Fruit fly (Drosophila melanogaster) whole organism, pupa: ENCODE results near the gene Vps15.

ENCODE experiments used
- CG10348 ChIP-seq: fragments of 200-800 bp; sonication (Bioruptor generic); IDR thresholded peaks from 2 replicates; pipeline ENCODE4 v1.3.6; 2022; ENCODE audit warnings: missing biosample characterization, missing genetic modification characterization
- CG12605 ChIP-seq: fragments of 200-800 bp; sonication (Bioruptor generic); IDR thresholded peaks from 2 replicates; pipeline ENCODE4 v1.3.6; 2022; ENCODE audit warnings: missing biosample characterization, missing genetic modification characterization
- CG13204 ChIP-seq: fragments of 200-800 bp; sonication (Bioruptor generic); optimal IDR thresholded peaks from 2 replicates; lab custom pipeline; 2018; ENCODE audit warnings: missing biosample characterization, mild to moderate bottlenecking, missing genetic modification characterization, moderate library complexity
- CG14655 ChIP-seq: fragments of 200-800 bp; sonication (Bioruptor generic); optimal IDR thresholded peaks from 3 replicates; lab custom pipeline; 2017; ENCODE audit warnings: mild to moderate bottlenecking, missing biosample characterization, missing genetic modification reagents, missing genetic modification characterization
- CG15710 ChIP-seq: fragments of 200-800 bp; sonication (Bioruptor generic); optimal IDR thresholded peaks from 2 replicates; lab custom pipeline; 2018; ENCODE audit warnings: missing biosample characterization, mild to moderate bottlenecking, missing genetic modification characterization, moderate library complexity
- CG17806 ChIP-seq: fragments of 200-800 bp; sonication (Bioruptor generic); optimal IDR thresholded peaks from 2 replicates; lab custom pipeline; 2018; ENCODE audit warnings: missing biosample characterization, mild to moderate bottlenecking, missing genetic modification characterization, moderate library complexity
- CG32121 ChIP-seq: fragments of 200-800 bp; sonication (Bioruptor generic); IDR thresholded peaks from 2 replicates; pipeline ENCODE4 v1.3.6; 2022; ENCODE audit warnings: missing biosample characterization, missing genetic modification characterization
- CG34367 ChIP-seq: fragments of 200-800 bp; sonication (Bioruptor generic); optimal IDR thresholded peaks from 2 replicates; lab custom pipeline; 2018; ENCODE audit warnings: missing biosample characterization, mild to moderate bottlenecking, missing genetic modification characterization
- CG4496 ChIP-seq: fragments of 200-800 bp; sonication (Bioruptor generic); IDR thresholded peaks from 3 replicates; pipeline ENCODE4 v1.3.6; 2022; ENCODE audit warnings: missing biosample characterization, missing genetic modification characterization
- CG8159 ChIP-seq: fragments of 200-800 bp; sonication (Bioruptor generic); optimal IDR thresholded peaks from 3 replicates; lab custom pipeline; 2018; ENCODE audit warnings: missing biosample characterization, mild to moderate bottlenecking, missing genetic modification characterization, moderate library complexity
- CG8301 ChIP-seq: fragments of 200-800 bp; sonication (Bioruptor generic); optimal IDR thresholded peaks from 2 replicates; lab custom pipeline; 2018; ENCODE audit warnings: missing biosample characterization, mild to moderate bottlenecking, missing genetic modification characterization
- CG9948 ChIP-seq: fragments of 200-800 bp; sonication (Bioruptor generic); optimal IDR thresholded peaks from 2 replicates; lab custom pipeline; 2018; ENCODE audit warnings: missing biosample characterization, mild to moderate bottlenecking, missing genetic modification characterization, moderate library complexity
- D1 ChIP-seq: fragments of 200-800 bp; sonication (Bioruptor generic); optimal IDR thresholded peaks from 2 replicates; lab custom pipeline; 2018; ENCODE audit warnings: missing biosample characterization, mild to moderate bottlenecking, missing genetic modification characterization, moderate library complexity
- EcR ChIP-seq: fragments of 200-800 bp; sonication (Bioruptor generic); optimal IDR thresholded peaks from 3 replicates; lab custom pipeline; 2019; ENCODE audit warnings: missing biosample characterization, missing genetic modification characterization, mild to moderate bottlenecking, moderate library complexity, missing genetic modification reagents
- Ets98B ChIP-seq: fragments of 200-800 bp; sonication (Bioruptor generic); IDR thresholded peaks from 2 replicates; pipeline ENCODE4 v1.3.6; 2022; ENCODE audit warnings: missing biosample characterization, missing genetic modification characterization
- Pif1A ChIP-seq: fragments of 200-800 bp; sonication (Bioruptor generic); optimal IDR thresholded peaks from 3 replicates; lab custom pipeline; 2016; ENCODE audit warnings: missing biosample characterization, missing genetic modification characterization
- Pif1B ChIP-seq: fragments of 200-800 bp; sonication (Bioruptor generic); optimal IDR thresholded peaks from 3 replicates; lab custom pipeline; 2016; ENCODE audit warnings: missing biosample characterization, missing genetic modification characterization
- Snoo ChIP-seq: fragments of 200-800 bp; sonication (Bioruptor generic); optimal IDR thresholded peaks from 3 replicates; lab custom pipeline; 2017; ENCODE audit warnings: missing biosample characterization, mild to moderate bottlenecking, missing genetic modification characterization, inconsistent platforms
- fd96Ca ChIP-seq: fragments of 200-800 bp; sonication (Bioruptor generic); IDR thresholded peaks from 3 replicates; pipeline ENCODE4 v1.3.6; 2022; ENCODE audit warnings: missing biosample characterization, missing genetic modification characterization
- gl ChIP-seq: fragments of 200-800 bp; sonication (Bioruptor generic); optimal IDR thresholded peaks from 2 replicates; lab custom pipeline; 2018; ENCODE audit warnings: missing biosample characterization, mild to moderate bottlenecking, missing genetic modification characterization
- rn ChIP-seq: fragments of 200-800 bp; sonication (Bioruptor generic); IDR thresholded peaks from 2 replicates; pipeline ENCODE4 v1.3.6; 2022; ENCODE audit warnings: missing biosample characterization, missing genetic modification characterization

Gene Vps15

DNA sequence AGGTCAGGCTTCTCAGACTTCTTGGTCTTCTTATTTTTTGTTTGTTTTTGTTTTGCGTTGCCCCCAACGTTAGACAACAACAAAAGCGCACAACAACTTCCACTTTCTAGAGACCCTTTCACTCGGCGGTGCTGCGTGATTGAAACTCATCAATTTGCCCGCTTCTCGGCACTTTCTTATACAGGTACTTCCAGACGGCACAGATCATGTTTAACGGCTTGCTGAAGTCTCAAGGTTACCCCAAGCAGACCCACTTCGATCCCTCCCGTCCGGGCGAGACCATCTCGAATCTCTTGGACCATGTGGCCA is 4.0 kb upstream of the Vps15 start:
- TF ChIP-seq CG8301 (no peak), CG12605 (GFP tag; lab: Robert Waterston, UW) (no peak), CG10348 (GFP tag; lab: Robert Waterston, UW) (no peak)

DNA sequence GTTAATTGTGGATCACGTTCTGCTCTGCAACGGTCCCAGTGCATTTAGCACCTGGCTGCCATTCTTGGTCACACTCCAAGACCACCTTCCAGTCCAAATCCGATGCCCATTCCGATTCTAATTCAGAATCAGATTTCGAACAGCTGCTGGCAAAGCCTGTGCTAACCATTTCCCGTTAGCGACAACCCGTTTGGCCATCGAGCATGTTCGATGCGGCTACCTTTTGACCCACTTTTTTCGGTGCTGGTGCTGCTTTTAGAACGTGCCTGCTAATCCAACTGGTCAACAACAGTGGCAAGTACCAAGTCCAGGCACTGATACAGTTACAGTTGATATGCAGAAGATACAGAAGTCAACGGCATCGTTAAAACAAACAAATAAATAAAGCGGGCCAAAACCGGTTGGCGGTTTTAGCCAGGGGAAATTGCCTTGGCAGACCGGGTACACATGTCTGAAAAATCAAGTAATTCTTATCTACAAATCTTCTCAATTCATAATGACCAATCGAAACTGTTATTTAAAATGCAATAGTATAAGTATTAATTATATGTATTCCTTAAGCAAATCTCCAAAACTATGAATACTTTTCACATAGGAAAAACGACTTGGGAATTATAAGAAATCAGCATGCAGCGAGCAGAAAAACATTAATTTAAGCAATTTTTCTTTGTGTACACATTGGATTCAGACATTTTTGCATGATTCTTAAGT is 3.5 kb upstream of the Vps15 start:
- TF ChIP-seq rn (GFP tag; lab: Robert Waterston, UW), result no peak
- peak; percentile 11 for TF ChIP-seq CG17806
- peak; percentile 90 for TF ChIP-seq EcR (GFP tag; lab: Kevin White, UChicago)
- peak; percentile 56 for TF ChIP-seq CG8159
- TF ChIP-seq CG4496, result no peak
- TF ChIP-seq CG15710 (tag; lab: Kevin White, UChicago), result peak; percentile 38
- peak; percentile 58 for TF ChIP-seq CG14655 (GFP tag; lab: Kevin White, UChicago)
- TF ChIP-seq Snoo (tag; lab: Kevin White, UChicago), result peak; percentile 36
- no peak for TF ChIP-seq gl (tag; lab: Kevin White, UChicago)
- peak; percentile 61 for TF ChIP-seq CG8301
- TF ChIP-seq CG32121 (GFP tag; lab: Robert Waterston, UW), result no peak

DNA sequence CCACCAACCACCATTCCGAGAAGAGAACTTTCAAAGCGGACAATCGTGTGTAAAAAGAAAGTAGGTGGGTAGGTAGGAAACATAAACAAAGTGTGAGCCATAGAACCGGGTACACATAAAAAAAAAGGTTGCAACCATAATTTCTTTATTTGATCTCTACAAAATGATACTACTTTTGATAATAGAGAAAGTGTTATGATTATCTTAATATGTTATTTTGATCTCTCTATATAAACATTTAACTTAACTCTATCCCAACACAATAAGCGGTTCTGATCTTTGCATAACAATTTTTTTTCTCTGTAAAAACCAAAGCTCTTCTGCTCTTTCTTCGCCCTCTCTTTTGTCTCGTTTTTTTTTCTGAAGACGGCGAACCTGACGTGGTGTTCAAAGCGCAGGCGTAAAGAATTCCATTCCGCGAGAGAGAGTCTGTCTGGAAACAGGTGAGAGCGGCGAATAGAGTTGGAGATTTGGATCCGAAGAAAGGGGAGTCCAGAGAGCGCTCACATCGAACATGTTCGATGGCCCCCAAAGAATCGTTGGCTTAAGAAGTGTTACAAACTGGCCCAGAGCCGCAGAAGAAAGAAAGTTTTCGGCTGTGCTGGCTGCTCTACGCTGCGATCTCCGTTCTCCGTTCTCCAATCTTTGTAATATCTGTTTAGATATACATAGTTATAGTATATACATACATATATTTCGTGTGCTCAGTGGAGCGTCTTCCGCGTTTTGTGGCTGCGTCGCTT is 1.4 kb upstream of the Vps15 start:
- TF ChIP-seq EcR (GFP tag; lab: Kevin White, UChicago) (peak; percentile 36), CG32121 (GFP tag; lab: Robert Waterston, UW) (0 out of 2 replicates have a peak, but pooled peaks have one; percentile 31), CG17806 (peak; percentile 81), CG14655 (GFP tag; lab: Kevin White, UChicago) (peak; percentile 90), gl (tag; lab: Kevin White, UChicago) (peak; percentile 50), CG10348 (GFP tag; lab: Robert Waterston, UW) (no peak), Pif1B (peak; percentile 69), CG12605 (GFP tag; lab: Robert Waterston, UW) (peak; percentile 81), CG8159 (peak; percentile 80), Pif1A (GFP tag; lab: Kevin White, UChicago) (peak; percentile 87), fd96Ca (GFP tag; lab: Robert Waterston, UW) (no peak), Snoo (tag; lab: Kevin White, UChicago) (peak; percentile 81), CG9948 (tag; lab: Kevin White, UChicago) (peak; percentile 72), CG4496 (peak; percentile 68), CG15710 (tag; lab: Kevin White, UChicago) (peak; percentile 71), Ets98B (GFP tag; lab: Robert Waterston, UW) (peak; percentile 77), CG13204 (GFP tag; lab: Kevin White, UChicago) (peak; percentile 29), CG34367 (peak; percentile 67), CG8301 (peak; percentile 90), D1 (tag; lab: Kevin White, UChicago) (peak; percentile 94), rn (GFP tag; lab: Robert Waterston, UW) (no peak)

DNA sequence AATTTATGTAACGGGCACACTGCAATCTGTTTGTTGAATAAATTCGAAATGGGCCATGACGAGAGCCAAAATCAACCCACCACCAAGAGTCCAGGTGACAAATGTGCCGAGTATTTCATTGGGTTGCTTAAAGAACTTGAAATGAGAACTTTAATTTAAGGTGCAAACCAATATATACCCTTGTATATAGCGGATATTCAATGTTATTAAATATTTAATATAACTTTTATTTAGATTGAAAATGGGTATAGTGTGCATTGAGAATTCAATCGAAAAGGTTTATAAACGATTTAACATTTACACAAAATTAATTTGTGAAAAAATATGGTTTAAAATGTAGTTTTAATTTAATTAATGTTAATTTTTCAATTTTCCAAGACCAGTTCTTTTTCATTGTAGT is 697 bp upstream of the Vps15 start, which contains the start of gene CG8420:
TSS of gene CG8420 (plus strand) at position 284 of the 400 bp plus-strand sequence.
- TF ChIP-seq EcR (GFP tag; lab: Kevin White, UChicago), result no peak
- TF ChIP-seq Snoo (tag; lab: Kevin White, UChicago), result no peak
- TF ChIP-seq D1 (tag; lab: Kevin White, UChicago), result no peak
- TF ChIP-seq CG13204 (GFP tag; lab: Kevin White, UChicago), result no peak
- TF ChIP-seq gl (tag; lab: Kevin White, UChicago), result no peak
- TF ChIP-seq CG14655 (GFP tag; lab: Kevin White, UChicago), result no peak
- TF ChIP-seq CG4496, result no peak
- no peak for TF ChIP-seq CG8301
- no peak for TF ChIP-seq fd96Ca (GFP tag; lab: Robert Waterston, UW)
- no peak for TF ChIP-seq rn (GFP tag; lab: Robert Waterston, UW)
- no peak for TF ChIP-seq CG32121 (GFP tag; lab: Robert Waterston, UW)
- TF ChIP-seq, all 21 proteins: peak for 0

- TF ChIP-seq D1 (tag; lab: Kevin White, UChicago), result no peak
- no peak for TF ChIP-seq CG8159
- no peak for TF ChIP-seq Pif1B
- no peak for TF ChIP-seq gl (tag; lab: Kevin White, UChicago)
- TF ChIP-seq CG10348 (GFP tag; lab: Robert Waterston, UW), result no peak
- TF ChIP-seq CG8301, result no peak
- TF ChIP-seq fd96Ca (GFP tag; lab: Robert Waterston, UW), result no peak
- TF ChIP-seq CG12605 (GFP tag; lab: Robert Waterston, UW), result no peak
- no peak for TF ChIP-seq EcR (GFP tag; lab: Kevin White, UChicago)
- no peak for TF ChIP-seq CG14655 (GFP tag; lab: Kevin White, UChicago)
- no peak for TF ChIP-seq CG9948 (tag; lab: Kevin White, UChicago)
- no peak for TF ChIP-seq Ets98B (GFP tag; lab: Robert Waterston, UW)
Observed at dm6 chr3R:9240554-9240953, 5.1 kb downstream of the Vps15 start, which contains the start of gene D1. Gene D1, minus strand, starts transcription at chr3R:9240654.

DNA sequence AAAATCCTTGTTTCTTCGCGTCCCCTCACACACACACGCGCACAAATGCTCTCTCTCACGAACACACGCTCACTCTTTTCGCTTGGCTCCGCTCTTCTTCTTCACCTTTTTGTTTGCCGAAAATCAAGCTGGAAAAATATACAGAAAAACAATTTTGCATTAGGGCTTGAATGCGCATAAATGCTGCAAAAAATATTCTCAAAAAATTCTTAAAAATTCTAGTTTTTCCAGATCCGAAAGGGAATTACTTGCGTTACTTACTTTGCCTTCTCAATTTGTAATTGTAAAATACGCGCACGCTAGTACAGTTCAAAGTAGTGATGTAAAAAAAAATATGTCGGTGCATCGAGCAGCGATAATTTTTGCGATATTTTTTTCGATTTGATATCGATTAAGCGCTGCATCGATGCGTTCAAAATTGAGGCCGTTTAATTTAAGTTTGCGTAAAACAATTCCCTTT is 5.7 kb downstream of the Vps15 start:
- no peak for TF ChIP-seq CG4496
- peak; percentile 100 for TF ChIP-seq D1 (tag; lab: Kevin White, UChicago)
- TF ChIP-seq CG8159, result no peak
- TF ChIP-seq CG14655 (GFP tag; lab: Kevin White, UChicago), result no peak
- TF ChIP-seq CG10348 (GFP tag; lab: Robert Waterston, UW), result no peak
- TF ChIP-seq gl (tag; lab: Kevin White, UChicago), result no peak
- TF ChIP-seq EcR (GFP tag; lab: Kevin White, UChicago), result peak; percentile 35
- no peak for TF ChIP-seq CG34367
- TF ChIP-seq CG32121 (GFP tag; lab: Robert Waterston, UW), result no peak
- TF ChIP-seq, all 21 proteins: peak for 2
